Worm (Caenorhabditis elegans): ENCODE measurements around the gene srx-43.

- TF ChIP-seq pqm-1 (tag; optimal IDR thresholded peaks at IDR 0.05) (no peak), fkh-10 (GFP tag; optimal IDR thresholded peaks at IDR 0.05) (no peak), elt-4 (tag; optimal IDR thresholded peaks at IDR 0.05) (no peak), zip-5 (tag; optimal IDR thresholded peaks at IDR 0.05) (no peak), ama-1 (optimal IDR thresholded peaks at IDR 0.05) (no peak)
These were observed 45.3 kb upstream of the srx-43 start, which contains the start of gene sru-23 for ce11 chrV:15972484-15972883.
